Fruit fly (Drosophila melanogaster) whole organism, pupa: Measurements from ENCODE around the gene CG6026.

Source experiments
- CG10348 ChIP-seq: fragments of 200-800 bp; sonication (Bioruptor generic); IDR thresholded peaks from 2 replicates; pipeline ENCODE4 v1.3.6; 2022; ENCODE audit warnings: missing biosample characterization, missing genetic modification characterization
- CG12605 ChIP-seq: fragments of 200-800 bp; sonication (Bioruptor generic); IDR thresholded peaks from 2 replicates; pipeline ENCODE4 v1.3.6; 2022; ENCODE audit warnings: missing biosample characterization, missing genetic modification characterization
- CG13204 ChIP-seq: fragments of 200-800 bp; sonication (Bioruptor generic); optimal IDR thresholded peaks from 2 replicates; lab custom pipeline; 2018; ENCODE audit warnings: missing biosample characterization, mild to moderate bottlenecking, missing genetic modification characterization, moderate library complexity
- CG14655 ChIP-seq: fragments of 200-800 bp; sonication (Bioruptor generic); optimal IDR thresholded peaks from 3 replicates; lab custom pipeline; 2017; ENCODE audit warnings: mild to moderate bottlenecking, missing biosample characterization, missing genetic modification reagents, missing genetic modification characterization
- CG15710 ChIP-seq: fragments of 200-800 bp; sonication (Bioruptor generic); optimal IDR thresholded peaks from 2 replicates; lab custom pipeline; 2018; ENCODE audit warnings: missing biosample characterization, mild to moderate bottlenecking, missing genetic modification characterization, moderate library complexity
- CG17806 ChIP-seq: fragments of 200-800 bp; sonication (Bioruptor generic); optimal IDR thresholded peaks from 2 replicates; lab custom pipeline; 2018; ENCODE audit warnings: missing biosample characterization, mild to moderate bottlenecking, missing genetic modification characterization, moderate library complexity
- CG32121 ChIP-seq: fragments of 200-800 bp; sonication (Bioruptor generic); IDR thresholded peaks from 2 replicates; pipeline ENCODE4 v1.3.6; 2022; ENCODE audit warnings: missing biosample characterization, missing genetic modification characterization
- CG34367 ChIP-seq: fragments of 200-800 bp; sonication (Bioruptor generic); optimal IDR thresholded peaks from 2 replicates; lab custom pipeline; 2018; ENCODE audit warnings: missing biosample characterization, mild to moderate bottlenecking, missing genetic modification characterization
- CG4496 ChIP-seq: fragments of 200-800 bp; sonication (Bioruptor generic); IDR thresholded peaks from 3 replicates; pipeline ENCODE4 v1.3.6; 2022; ENCODE audit warnings: missing biosample characterization, missing genetic modification characterization
- CG8159 ChIP-seq: fragments of 200-800 bp; sonication (Bioruptor generic); optimal IDR thresholded peaks from 3 replicates; lab custom pipeline; 2018; ENCODE audit warnings: missing biosample characterization, mild to moderate bottlenecking, missing genetic modification characterization, moderate library complexity
- CG8301 ChIP-seq: fragments of 200-800 bp; sonication (Bioruptor generic); optimal IDR thresholded peaks from 2 replicates; lab custom pipeline; 2018; ENCODE audit warnings: missing biosample characterization, mild to moderate bottlenecking, missing genetic modification characterization
- CG9948 ChIP-seq: fragments of 200-800 bp; sonication (Bioruptor generic); optimal IDR thresholded peaks from 2 replicates; lab custom pipeline; 2018; ENCODE audit warnings: missing biosample characterization, mild to moderate bottlenecking, missing genetic modification characterization, moderate library complexity
- D1 ChIP-seq: fragments of 200-800 bp; sonication (Bioruptor generic); optimal IDR thresholded peaks from 2 replicates; lab custom pipeline; 2018; ENCODE audit warnings: missing biosample characterization, mild to moderate bottlenecking, missing genetic modification characterization, moderate library complexity
- EcR ChIP-seq: fragments of 200-800 bp; sonication (Bioruptor generic); optimal IDR thresholded peaks from 3 replicates; lab custom pipeline; 2019; ENCODE audit warnings: missing biosample characterization, missing genetic modification characterization, mild to moderate bottlenecking, moderate library complexity, missing genetic modification reagents
- Ets98B ChIP-seq: fragments of 200-800 bp; sonication (Bioruptor generic); IDR thresholded peaks from 2 replicates; pipeline ENCODE4 v1.3.6; 2022; ENCODE audit warnings: missing biosample characterization, missing genetic modification characterization
- Pif1A ChIP-seq: fragments of 200-800 bp; sonication (Bioruptor generic); optimal IDR thresholded peaks from 3 replicates; lab custom pipeline; 2016; ENCODE audit warnings: missing biosample characterization, missing genetic modification characterization
- Pif1B ChIP-seq: fragments of 200-800 bp; sonication (Bioruptor generic); optimal IDR thresholded peaks from 3 replicates; lab custom pipeline; 2016; ENCODE audit warnings: missing biosample characterization, missing genetic modification characterization
- Snoo ChIP-seq: fragments of 200-800 bp; sonication (Bioruptor generic); optimal IDR thresholded peaks from 3 replicates; lab custom pipeline; 2017; ENCODE audit warnings: missing biosample characterization, mild to moderate bottlenecking, missing genetic modification characterization, inconsistent platforms
- fd96Ca ChIP-seq: fragments of 200-800 bp; sonication (Bioruptor generic); IDR thresholded peaks from 3 replicates; pipeline ENCODE4 v1.3.6; 2022; ENCODE audit warnings: missing biosample characterization, missing genetic modification characterization
- gl ChIP-seq: fragments of 200-800 bp; sonication (Bioruptor generic); optimal IDR thresholded peaks from 2 replicates; lab custom pipeline; 2018; ENCODE audit warnings: missing biosample characterization, mild to moderate bottlenecking, missing genetic modification characterization
- rn ChIP-seq: fragments of 200-800 bp; sonication (Bioruptor generic); IDR thresholded peaks from 2 replicates; pipeline ENCODE4 v1.3.6; 2022; ENCODE audit warnings: missing biosample characterization, missing genetic modification characterization

Gene CG6026

dm6 chr3R:19036521-19037142 is 3.3 kb downstream of the CG6026 start:
- no peak for TF ChIP-seq gl
- no peak for TF ChIP-seq EcR (GFP tag; lab: Kevin White, UChicago)
- no peak for TF ChIP-seq CG8159
- no peak for TF ChIP-seq CG34367
- TF ChIP-seq CG15710 (tag; lab: Kevin White, UChicago) = no peak
- no peak for TF ChIP-seq CG8301 (tag; lab: Kevin White, UChicago)
- no peak for TF ChIP-seq Snoo (tag; lab: Kevin White, UChicago)
- no peak for TF ChIP-seq CG14655 (GFP tag; lab: Kevin White, UChicago)
- TF ChIP-seq CG9948 (tag; lab: Kevin White, UChicago) = no peak
- no peak for TF ChIP-seq CG4496 (GFP tag; lab: Robert Waterston, UW)
- TF ChIP-seq Pif1B (GFP tag; lab: Kevin White, UChicago) = no peak
- no peak for TF ChIP-seq CG10348 (GFP tag; lab: Robert Waterston, UW)
- no peak for TF ChIP-seq rn (GFP tag; lab: Robert Waterston, UW)
- no peak for TF ChIP-seq Ets98B (GFP tag; lab: Robert Waterston, UW)
- no peak for TF ChIP-seq fd96Ca (GFP tag; lab: Robert Waterston, UW)
- no peak for TF ChIP-seq CG12605 (GFP tag; lab: Robert Waterston, UW)
- no peak for TF ChIP-seq CG32121
- no peak for TF ChIP-seq Pif1A (GFP tag; lab: Kevin White, UChicago)
- no peak for TF ChIP-seq CG13204
- TF ChIP-seq D1 (tag; lab: Kevin White, UChicago) = no peak

- TF ChIP-seq CG17806 (tag; lab: Kevin White, UChicago) = no peak
- no peak for TF ChIP-seq CG4496 (GFP tag; lab: Robert Waterston, UW)
- TF ChIP-seq CG13204 = no peak
- TF ChIP-seq CG34367 = no peak
- TF ChIP-seq EcR (GFP tag; lab: Kevin White, UChicago) = no peak
- no peak for TF ChIP-seq Ets98B (GFP tag; lab: Robert Waterston, UW)
- no peak for TF ChIP-seq fd96Ca (GFP tag; lab: Robert Waterston, UW)
- TF ChIP-seq Snoo (tag; lab: Kevin White, UChicago) = no peak
- TF ChIP-seq CG32121 = no peak
- TF ChIP-seq CG12605 (GFP tag; lab: Robert Waterston, UW) = no peak
- TF ChIP-seq Pif1A (GFP tag; lab: Kevin White, UChicago) = no peak
- no peak for TF ChIP-seq CG14655 (GFP tag; lab: Kevin White, UChicago)
- no peak for TF ChIP-seq Pif1B (GFP tag; lab: Kevin White, UChicago)
- TF ChIP-seq rn (GFP tag; lab: Robert Waterston, UW) = no peak
- TF ChIP-seq CG10348 (GFP tag; lab: Robert Waterston, UW) = no peak
- no peak for TF ChIP-seq D1 (tag; lab: Kevin White, UChicago)
- no peak for TF ChIP-seq CG15710 (tag; lab: Kevin White, UChicago)
- TF ChIP-seq CG8159 = no peak
Observed at dm6 chr3R:19040685-19041084, 7.3 kb downstream of the CG6026 start.

dm6 chr3R:19044638-19045037 is 11.3 kb downstream of the CG6026 start:
- no peak for TF ChIP-seq CG8159
- TF ChIP-seq Pif1B (GFP tag; lab: Kevin White, UChicago) = no peak
- no peak for TF ChIP-seq CG13204
- TF ChIP-seq CG9948 (tag; lab: Kevin White, UChicago) = no peak
- no peak for TF ChIP-seq CG17806 (tag; lab: Kevin White, UChicago)

dm6 chr3R:19051247-19051646 is 17.9 kb downstream of the CG6026 start:
- no peak for TF ChIP-seq rn (GFP tag; lab: Robert Waterston, UW)
- TF ChIP-seq CG14655 (GFP tag; lab: Kevin White, UChicago) = no peak
- no peak for TF ChIP-seq Snoo (tag; lab: Kevin White, UChicago)
- no peak for TF ChIP-seq EcR (GFP tag; lab: Kevin White, UChicago)
- no peak for TF ChIP-seq CG8159
- no peak for TF ChIP-seq CG9948 (tag; lab: Kevin White, UChicago)
- TF ChIP-seq CG32121 = no peak
- no peak for TF ChIP-seq fd96Ca (GFP tag; lab: Robert Waterston, UW)
- TF ChIP-seq gl = no peak
- TF ChIP-seq Pif1B (GFP tag; lab: Kevin White, UChicago) = no peak
- no peak for TF ChIP-seq CG10348 (GFP tag; lab: Robert Waterston, UW)
- no peak for TF ChIP-seq CG4496 (GFP tag; lab: Robert Waterston, UW)
- no peak for TF ChIP-seq Ets98B (GFP tag; lab: Robert Waterston, UW)
- TF ChIP-seq Pif1A (GFP tag; lab: Kevin White, UChicago) = no peak
- no peak for TF ChIP-seq D1 (tag; lab: Kevin White, UChicago)
- TF ChIP-seq CG34367 = no peak
- TF ChIP-seq, all 21 proteins: peak for 0

dm6 chr3R:19052475-19052874 is 19.1 kb downstream of the CG6026 start:
- TF ChIP-seq CG8301 (tag; lab: Kevin White, UChicago) (no peak), Ets98B (GFP tag; lab: Robert Waterston, UW) (no peak), Pif1B (GFP tag; lab: Kevin White, UChicago) (no peak), rn (GFP tag; lab: Robert Waterston, UW) (no peak)
- TF ChIP-seq, all 21 proteins: peak for 0

- TF ChIP-seq CG15710 (tag; lab: Kevin White, UChicago) (no peak), D1 (tag; lab: Kevin White, UChicago) (no peak), CG8159 (no peak), CG32121 (no peak), EcR (GFP tag; lab: Kevin White, UChicago) (peak; percentile 68), CG34367 (no peak), Pif1B (GFP tag; lab: Kevin White, UChicago) (no peak)
Observed at dm6 chr3R:19054839-19055238, 21.5 kb downstream of the CG6026 start.
